Worm (Caenorhabditis elegans): ENCODE data around the gene F36D3.5.

F36D3.5 gene

ce11 chrV:16526858-16527257 lies 11.8 kb upstream of the F36D3.5 start, which contains the start of gene F36D3.8:
F36D3.8 (plus strand) TSS chrV:16527158.
- TF ChIP-seq hrde-1 (tag; optimal IDR thresholded peaks at IDR 0.05; ENCODE audit: borderline replicate concordance) (no peak), madf-3 (GFP tag; IDR thresholded peaks at IDR 0.05) (no peak), gei-17 (GFP tag; optimal IDR thresholded peaks at IDR 0.05) (no peak), C06A6.2 (GFP tag; conservative IDR thresholded peaks at IDR 0.05) (no peak), let-526 (GFP tag; IDR thresholded peaks at IDR 0.05) (no peak), dpff-1 (tag; optimal IDR thresholded peaks at IDR 0.05) (no peak), nhr-80 (tag; optimal IDR thresholded peaks at IDR 0.05) (no peak), tbx-9 (tag; optimal IDR thresholded peaks at IDR 0.05; ENCODE audit: borderline replicate concordance) (no peak), dox-1 (GFP tag; IDR thresholded peaks at IDR 0.05) (no peak), mxl-1 (tag; optimal IDR thresholded peaks at IDR 0.05) (no peak), ceh-91 (GFP tag; IDR thresholded peaks at IDR 0.05) (no peak), nhr-90 (tag; optimal IDR thresholded peaks at IDR 0.05) (no peak), B0019.2 (GFP tag; conservative IDR thresholded peaks at IDR 0.05) (no peak)

- TF ChIP-seq K11D2.4 (GFP tag; IDR thresholded peaks at IDR 0.05), result no peak
- no peak for TF ChIP-seq F39B2.1 (GFP tag; IDR thresholded peaks at IDR 0.05)
- no peak for TF ChIP-seq ceh-91 (GFP tag; IDR thresholded peaks at IDR 0.05)
- TF ChIP-seq nhr-120 (GFP tag; IDR thresholded peaks at IDR 0.05), result no peak
- no peak for TF ChIP-seq snpc-1.1 (tag; optimal IDR thresholded peaks at IDR 0.05; ENCODE audit: insufficient read depth)
- no peak for TF ChIP-seq tbx-9 (tag; optimal IDR thresholded peaks at IDR 0.05; ENCODE audit: borderline replicate concordance)
These were observed 7.2 kb upstream of the F36D3.5 start, which contains the start of gene srw-34 for ce11 chrV:16522242-16522641. srw-34 (minus strand) TSS chrV:16522342.

ce11 chrV:16517619-16518018 lies 2.6 kb upstream of the F36D3.5 start, which contains the start of gene F36D3.4:
F36D3.4 (minus strand) TSS chrV:16517719.
- TF ChIP-seq ztf-26 (tag; optimal IDR thresholded peaks at IDR 0.05) (no peak), chd-7 (tag; optimal IDR thresholded peaks at IDR 0.05) (no peak), him-1 (tag; optimal IDR thresholded peaks at IDR 0.05) (no peak), F57C9.4 (tag; optimal IDR thresholded peaks at IDR 0.05) (no peak), ztf-25 (GFP tag; IDR thresholded peaks at IDR 0.05) (no peak), ztf-3 (GFP tag; optimal IDR thresholded peaks at IDR 0.05) (no peak), let-526 (GFP tag; IDR thresholded peaks at IDR 0.05) (no peak), zim-3 (tag; optimal IDR thresholded peaks at IDR 0.05) (no peak), attf-6 (GFP tag; IDR thresholded peaks at IDR 0.05) (no peak), madf-6 (GFP tag; IDR thresholded peaks at IDR 0.05) (no peak), atf-7 (tag; optimal IDR thresholded peaks at IDR 0.05) (no peak), nfyb-1 (GFP tag; IDR thresholded peaks at IDR 0.05) (no peak), hmg-1.2 (GFP tag; IDR thresholded peaks at IDR 0.05) (no peak), snpc-1.3 (tag; optimal IDR thresholded peaks at IDR 0.05; ENCODE audit: insufficient read depth) (no peak), lsl-1 (GFP tag; optimal IDR thresholded peaks at IDR 0.05) (no peak), rec-8 (tag; optimal IDR thresholded peaks at IDR 0.05) (no peak), egrh-3 (GFP tag; IDR thresholded peaks at IDR 0.05) (no peak)

ce11 chrV:16508667-16509066 lies 6.4 kb downstream of the F36D3.5 start, which contains the start of gene srr-3:
srr-3 (minus strand) TSS chrV:16508767.
- TF ChIP-seq akir-1 (GFP tag; optimal IDR thresholded peaks at IDR 0.05) (no peak), ztf-26 (tag; optimal IDR thresholded peaks at IDR 0.05) (no peak), pha-4 (tag; optimal IDR thresholded peaks at IDR 0.05) (no peak), F39B2.1 (GFP tag; IDR thresholded peaks at IDR 0.05) (no peak), sea-2 (GFP tag; IDR thresholded peaks at IDR 0.05) (no peak), bed-1 (GFP tag; IDR thresholded peaks at IDR 0.05) (no peak), aptf-2 (GFP tag; conservative IDR thresholded peaks at IDR 0.05) (no peak), B0019.2 (GFP tag; conservative IDR thresholded peaks at IDR 0.05) (no peak)

Data from whole organism, young adult.